Fruit fly (Drosophila melanogaster) S2 (cell line): ENCODE data around the gene CG18809.

Source experiments
- CG8478 ChIP-seq: fragments of >200 bp; optimal IDR thresholded peaks from 2 replicates; lab custom pipeline; 2018
- CTCF ChIP-seq, 2 experiments: fragments of >200 bp; optimal IDR thresholded peaks; 2 replicates each; lab custom pipeline; 2018

dm6 chrX:19697255-19697877, 46.8 kb downstream of the CG18809 start:
- TF ChIP-seq CTCF (optimal IDR thresholded peaks at IDR 0.05; lab: Kevin White, UChicago), result no peak
- TF ChIP-seq CG8478, result no peak
